Worm (Caenorhabditis elegans) whole organism, L1 larva: ENCODE results near the gene F53C11.5.
A peak's percentile ranks its signal among the peaks of the same experiment; 100 is the strongest.

Experiments used
- C16A3.4 ChIP-seq: fragments of 150-350 bp; optimal IDR thresholded peaks from 2 replicates; lab custom pipeline; 2014; ENCODE audit warnings: missing biosample characterization, missing genetic modification characterization
- C34B4.2 ChIP-seq: sonication (generic microtip); optimal IDR thresholded peaks from 2 replicates; lab custom pipeline; 2017; ENCODE audit warnings: mild to moderate bottlenecking, missing genetic modification characterization, missing compliant biosample characterization
- Y116A8C.19 ChIP-seq: sonication (generic microtip); optimal IDR thresholded peaks from 2 replicates; lab custom pipeline; 2016; ENCODE audit warnings: missing compliant biosample characterization, missing genetic modification characterization, borderline replicate concordance
- alr-1 ChIP-seq: fragments of 200-800 bp; sonication (Bioruptor generic); optimal IDR thresholded peaks from 2 replicates; lab custom pipeline; 2018; ENCODE audit warnings: borderline replicate concordance, mild to moderate bottlenecking, missing genetic modification characterization, missing compliant biosample characterization
- aly-2 ChIP-seq: fragments of 150-350 bp; optimal IDR thresholded peaks from 2 replicates; lab custom pipeline; 2014; ENCODE audit warnings: missing biosample characterization, missing genetic modification characterization
- ama-1 ChIP-seq: fragments of 150-350 bp; optimal IDR thresholded peaks from 2 replicates; lab custom pipeline; 2014
- blmp-1 ChIP-seq: fragments of 150-350 bp; optimal IDR thresholded peaks from 2 replicates; lab custom pipeline; 2014; ENCODE audit warnings: missing biosample characterization, missing genetic modification characterization
- ceh-8 ChIP-seq: fragments of 200-800 bp; sonication (Bioruptor generic); optimal IDR thresholded peaks from 2 replicates; lab custom pipeline; 2018; ENCODE audit warnings: mild to moderate bottlenecking, missing genetic modification characterization, moderate library complexity, missing compliant biosample characterization
- ceh-82 ChIP-seq, 3 experiments: fragments of 150-350 bp in 1 of 3; sonication (generic microtip) in 2 of 3; optimal IDR thresholded peaks; 2 replicates each; lab custom pipeline; 2014 to 2017; ENCODE audit warnings: missing biosample characterization in 3 of 3, missing genetic modification characterization in 3 of 3
- ceh-90 ChIP-seq: sonication (generic microtip); optimal IDR thresholded peaks from 2 replicates; lab custom pipeline; 2016; ENCODE audit warnings: missing genetic modification characterization, missing compliant biosample characterization
- ces-1 ChIP-seq: fragments of 150-350 bp; optimal IDR thresholded peaks from 2 replicates; lab custom pipeline; 2014; ENCODE audit warnings: missing biosample characterization, missing genetic modification reagents, missing genetic modification characterization
- dpl-1 ChIP-seq, 3 experiments: fragments of 150-350 bp in 2 of 3; sonication (generic microtip) in 1 of 3; optimal IDR thresholded peaks; 2 replicates each; lab custom pipeline; 2014 to 2017; ENCODE audit warnings: missing biosample characterization in 3 of 3, missing genetic modification characterization in 3 of 3, missing genetic modification reagents in 3 of 3
- dsc-1 ChIP-seq: sonication (generic microtip); optimal IDR thresholded peaks from 2 replicates; lab custom pipeline; 2016; ENCODE audit warnings: mild to moderate bottlenecking, missing genetic modification characterization, missing compliant biosample characterization
- efl-1 ChIP-seq, 4 experiments: fragments of 150-350 bp; optimal IDR thresholded peaks in 3 of 4; peaks in 1 of 4; 1 replicate in 1 of 4; 2 replicates in 3 of 4; lab custom pipeline; 2014; ENCODE audit warnings: missing biosample characterization in 2 of 4, missing genetic modification characterization in 2 of 4, missing genetic modification reagents in 2 of 4
- egl-27 ChIP-seq, 2 experiments: fragments of 150-350 bp in 1 of 2; sonication (generic microtip); optimal IDR thresholded peaks; 3 replicates each; lab custom pipeline; 2017 to 2018; ENCODE audit warnings: missing biosample characterization in 2 of 2, missing genetic modification characterization in 2 of 2, missing genetic modification reagents in 2 of 2
- elt-2 ChIP-seq: sonication (generic microtip); optimal IDR thresholded peaks from 2 replicates; lab custom pipeline; 2016; ENCODE audit warnings: missing genetic modification characterization, mild to moderate bottlenecking, inconsistent platforms, missing compliant biosample characterization, missing genetic modification reagents
- elt-3 ChIP-seq, 6 experiments: fragments of 150-350 bp in 1 of 6; sonication (generic microtip); optimal IDR thresholded peaks; 2 replicates each; lab custom pipeline; 2017 to 2018; ENCODE audit warnings: missing biosample characterization in 6 of 6, missing genetic modification characterization in 6 of 6, inconsistent platforms in 1 of 6
- grh-1 ChIP-seq: fragments of 200-800 bp; sonication (Bioruptor generic); IDR thresholded peaks from 2 replicates; pipeline ENCODE4 v1.3.6; 2022; ENCODE audit warnings: missing genetic modification reagents, missing genetic modification characterization, missing compliant biosample characterization
- irx-1 ChIP-seq: sonication (generic microtip); optimal IDR thresholded peaks from 2 replicates; lab custom pipeline; 2016; ENCODE audit warnings: missing genetic modification characterization, missing compliant biosample characterization
- jun-1 ChIP-seq: fragments of 150-350 bp; optimal IDR thresholded peaks from 2 replicates; lab custom pipeline; 2014; ENCODE audit warnings: missing biosample characterization, missing genetic modification reagents, missing genetic modification characterization
- lin-14 ChIP-seq: fragments of 200-800 bp; sonication (Bioruptor generic); optimal IDR thresholded peaks from 2 replicates; lab custom pipeline; 2018; ENCODE audit warnings: mild to moderate bottlenecking, missing genetic modification characterization, moderate library complexity, missing compliant biosample characterization
- lin-15B ChIP-seq: fragments of 150-350 bp; sonication (generic microtip); optimal IDR thresholded peaks from 3 replicates; lab custom pipeline; 2014; ENCODE audit warnings: missing biosample characterization, missing genetic modification characterization
- lin-35 ChIP-seq, 2 experiments: fragments of 150-350 bp; optimal IDR thresholded peaks; 2 replicates each; lab custom pipeline; 2014; ENCODE audit warnings: missing biosample characterization in 2 of 2, missing genetic modification characterization in 2 of 2, missing genetic modification reagents in 2 of 2
- lin-39 ChIP-seq: fragments of 150-350 bp; optimal IDR thresholded peaks from 2 replicates; lab custom pipeline; 2014; ENCODE audit warnings: missing biosample characterization, missing genetic modification reagents, missing genetic modification characterization
- lir-3 ChIP-seq: sonication (generic microtip); optimal IDR thresholded peaks from 2 replicates; lab custom pipeline; 2016; ENCODE audit warnings: mild to moderate bottlenecking, missing genetic modification characterization, moderate library complexity, missing compliant biosample characterization; ENCODE audit not compliant: poor library complexity
- lsy-2 ChIP-seq, 2 experiments: fragments of 150-350 bp; optimal IDR thresholded peaks; 2 replicates each; lab custom pipeline; 2014; ENCODE audit warnings: missing biosample characterization in 2 of 2, missing genetic modification characterization in 2 of 2
- mdl-1 ChIP-seq, 2 experiments: fragments of 150-350 bp; optimal IDR thresholded peaks; 2 replicates each; lab custom pipeline; 2014 to 2017; ENCODE audit warnings: missing biosample characterization in 2 of 2, missing genetic modification characterization in 2 of 2, inconsistent platforms in 1 of 2
- mep-1 ChIP-seq: fragments of 150-350 bp; optimal IDR thresholded peaks from 2 replicates; lab custom pipeline; 2014; ENCODE audit warnings: missing biosample characterization, missing genetic modification characterization
- nhr-19 ChIP-seq: fragments of 200-800 bp; sonication (Bioruptor generic); conservative IDR thresholded peaks from 2 replicates; pipeline ENCODE4 v1.3.6; 2022; ENCODE audit warnings: missing genetic modification characterization, missing compliant biosample characterization
- nhr-20 ChIP-seq: sonication (generic microtip); optimal IDR thresholded peaks from 2 replicates; lab custom pipeline; 2016; ENCODE audit warnings: mild to moderate bottlenecking, missing genetic modification characterization, missing compliant biosample characterization
- nhr-237 ChIP-seq: fragments of 150-350 bp; optimal IDR thresholded peaks from 2 replicates; lab custom pipeline; 2014; ENCODE audit warnings: missing biosample characterization, missing genetic modification characterization
- nhr-47 ChIP-seq: sonication (generic microtip); optimal IDR thresholded peaks from 2 replicates; lab custom pipeline; 2016; ENCODE audit warnings: mild to moderate bottlenecking, missing genetic modification characterization, moderate library complexity, missing compliant biosample characterization
- nhr-71 ChIP-seq: sonication (generic microtip); optimal IDR thresholded peaks from 2 replicates; lab custom pipeline; 2016; ENCODE audit warnings: mild to moderate bottlenecking, missing genetic modification characterization, moderate library complexity, missing compliant biosample characterization
- nhr-76 ChIP-seq: sonication (generic microtip); optimal IDR thresholded peaks from 2 replicates; lab custom pipeline; 2017; ENCODE audit warnings: missing biosample characterization, missing genetic modification characterization
- nhr-85 ChIP-seq: sonication (generic microtip); peaks from one replicate; lab custom pipeline; 2016; ENCODE audit warnings: missing genetic modification characterization, inconsistent platforms, missing compliant biosample characterization
- nhr-90 ChIP-seq: sonication (generic microtip); optimal IDR thresholded peaks from 2 replicates; lab custom pipeline; 2016; ENCODE audit warnings: mild to moderate bottlenecking, missing genetic modification characterization, missing compliant biosample characterization; ENCODE audit not compliant: poor library complexity
- pag-3 ChIP-seq: sonication (generic microtip); optimal IDR thresholded peaks from 2 replicates; lab custom pipeline; 2017; ENCODE audit warnings: missing genetic modification characterization, mild to moderate bottlenecking, missing compliant biosample characterization, antibody characterized with exemption, borderline replicate concordance; ENCODE audit not compliant: insufficient read depth
- pax-3 ChIP-seq: fragments of 200-800 bp; sonication (Bioruptor generic); optimal IDR thresholded peaks from 2 replicates; lab custom pipeline; 2018; ENCODE audit warnings: mild to moderate bottlenecking, missing genetic modification characterization, moderate library complexity, missing compliant biosample characterization
- rnt-1 ChIP-seq: sonication (generic microtip); optimal IDR thresholded peaks from 2 replicates; lab custom pipeline; 2016; ENCODE audit warnings: mild to moderate bottlenecking, missing genetic modification characterization, moderate library complexity, missing compliant biosample characterization
- skn-1 ChIP-seq: fragments of 150-350 bp; optimal IDR thresholded peaks from 2 replicates; lab custom pipeline; 2014; ENCODE audit warnings: missing biosample characterization, missing genetic modification characterization
- snu-23 ChIP-seq: sonication (generic microtip); optimal IDR thresholded peaks from 2 replicates; lab custom pipeline; 2016; ENCODE audit warnings: missing genetic modification characterization, missing compliant biosample characterization
- tbx-2 ChIP-seq: sonication (generic microtip); optimal IDR thresholded peaks from 2 replicates; lab custom pipeline; 2016; ENCODE audit warnings: missing genetic modification characterization, missing compliant biosample characterization
- unc-130 ChIP-seq: fragments of 150-350 bp; optimal IDR thresholded peaks from 2 replicates; lab custom pipeline; 2017; ENCODE audit warnings: missing biosample characterization, missing genetic modification characterization, inconsistent platforms
- xbp-1 ChIP-seq: sonication (generic microtip); optimal IDR thresholded peaks from 2 replicates; lab custom pipeline; 2016; ENCODE audit warnings: missing genetic modification characterization, missing compliant biosample characterization
- zag-1 ChIP-seq: fragments of 150-350 bp; optimal IDR thresholded peaks from 2 replicates; lab custom pipeline; 2014; ENCODE audit warnings: missing biosample characterization, missing genetic modification characterization
- ztf-4 ChIP-seq: fragments of 150-350 bp; optimal IDR thresholded peaks from 2 replicates; lab custom pipeline; 2014; ENCODE audit warnings: missing biosample characterization, missing genetic modification characterization

The F53C11.5 gene

ce11 chrV:13785767-13786166 is 1.6 kb upstream of the F53C11.5 start:
- TF ChIP-seq nhr-237 (tag; lab: Kevin White, UChicago) (no peak), nhr-85 (tag; lab: Kevin White, UChicago) (peak; percentile 53)
- TF ChIP-seq, all 84 proteins: peak for 1

DNA sequence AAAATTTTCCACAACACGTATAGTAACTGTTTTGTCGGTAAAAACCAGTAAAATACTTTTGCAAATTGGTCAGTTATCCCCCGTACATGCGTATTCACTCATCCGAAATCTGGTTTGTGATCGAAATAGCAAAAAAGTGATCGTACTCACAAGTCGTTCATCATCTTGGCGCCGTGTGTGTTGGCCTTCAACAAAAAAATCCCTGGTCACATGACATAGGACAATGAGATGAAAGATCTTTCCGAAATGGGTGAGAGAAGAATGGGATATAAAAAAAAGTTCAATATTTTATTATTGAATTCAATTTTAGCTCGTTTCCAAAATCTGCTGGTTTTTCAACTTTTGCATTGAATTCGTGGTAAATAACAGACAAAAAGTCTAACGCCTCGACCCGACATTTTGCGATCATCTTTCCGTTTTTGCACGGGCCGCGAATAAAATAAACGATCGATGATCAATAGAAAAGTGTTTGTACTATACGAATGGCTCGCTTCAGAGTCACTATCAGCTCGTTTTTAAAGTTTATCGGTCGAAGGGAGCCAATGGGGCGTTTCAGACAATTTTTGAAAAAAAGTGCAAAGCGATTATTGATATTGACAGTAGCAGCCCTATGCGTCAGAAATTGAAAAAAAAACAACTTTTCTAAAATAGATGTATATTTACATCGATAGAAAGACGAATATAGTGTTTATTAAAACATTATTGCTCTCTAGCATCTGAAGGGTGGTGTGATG is 766 bp downstream of the F53C11.5 start:
- TF ChIP-seq nhr-76 (tag; lab: Kevin White, UChicago) = no peak
- peak; percentile 51 for TF ChIP-seq nhr-90 (tag; lab: Kevin White, UChicago)
- peak in 1 of 3 experiments; percentile 2 for TF ChIP-seq ceh-82 (tag; optimal IDR thresholded peaks at IDR 0.05; lab: Kevin White, UChicago)
- peak; percentile 26 for TF ChIP-seq C16A3.4 (tag; lab: Kevin White, UChicago)
- peak; percentile 54 for TF ChIP-seq rnt-1
- TF ChIP-seq mdl-1 (tag; optimal IDR thresholded peaks at IDR 0.05; lab: Kevin White, UChicago) = peak in 1 of 2 experiments; percentile 3
- TF ChIP-seq nhr-47 (tag; lab: Kevin White, UChicago) = peak; percentile 44
- TF ChIP-seq dpl-1 (GFP tag; optimal IDR thresholded peaks at IDR 0.05; lab: Kevin White, UChicago) = peak in 1 of 3 experiments; percentile 48
- peak; percentile 23 for TF ChIP-seq elt-2 (tag; lab: Kevin White, UChicago)
- peak; percentile 53 for TF ChIP-seq blmp-1 (tag; lab: Kevin White, UChicago)
- TF ChIP-seq grh-1 (GFP tag; lab: Robert Waterston, UW) = peak; percentile 81
- no peak for TF ChIP-seq zag-1 (tag; lab: Kevin White, UChicago)
- peak; percentile 57 for TF ChIP-seq ztf-4 (tag; lab: Kevin White, UChicago)
- TF ChIP-seq lin-14 (GFP tag; lab: Kevin White, UChicago) = peak; percentile 75
- peak; percentile 31 for TF ChIP-seq lir-3
- TF ChIP-seq snu-23 (GFP tag; lab: Kevin White, UChicago) = peak; percentile 67
- TF ChIP-seq lin-35 (GFP tag; optimal IDR thresholded peaks at IDR 0.05; lab: Kevin White, UChicago) = peak in 1 of 2 experiments; percentile 34
- no peak for TF ChIP-seq nhr-237 (tag; lab: Kevin White, UChicago)
- peak in 1 of 2 experiments; percentile 57 for TF ChIP-seq lsy-2 (tag; optimal IDR thresholded peaks at IDR 0.05; lab: Kevin White, UChicago)
- TF ChIP-seq nhr-71 (tag; lab: Kevin White, UChicago) = peak; percentile 80
- TF ChIP-seq nhr-20 = peak; percentile 35
- TF ChIP-seq efl-1 (optimal IDR thresholded peaks at IDR 0.05; lab: Kevin White, UChicago) = no peak
- peak in 1 of 2 experiments; percentile 91 for TF ChIP-seq efl-1 (GFP tag; optimal IDR thresholded peaks at IDR 0.05 in 1 of 2; lab: Kevin White, UChicago)
- peak; percentile 24 for TF ChIP-seq unc-130 (tag; lab: Kevin White, UChicago)
- peak; percentile 95 for TF ChIP-seq nhr-85 (tag; lab: Kevin White, UChicago)
- no peak for TF ChIP-seq ceh-90 (tag; lab: Kevin White, UChicago)
- peak; percentile 51 for TF ChIP-seq mep-1 (tag; lab: Kevin White, UChicago)
- TF ChIP-seq elt-3 (tag; optimal IDR thresholded peaks at IDR 0.05; lab: Kevin White, UChicago) = peak in 1 of 6 experiments; percentile 15
- peak; percentile 44 for TF ChIP-seq irx-1
- TF ChIP-seq nhr-19 (GFP tag; lab: Robert Waterston, UW) = peak; percentile 69
- TF ChIP-seq dsc-1 (tag; lab: Kevin White, UChicago) = no peak
- TF ChIP-seq ama-1 (lab: Kevin White, UChicago) = peak; percentile 23
- TF ChIP-seq skn-1 = no peak
- no peak for TF ChIP-seq ces-1

DNA sequence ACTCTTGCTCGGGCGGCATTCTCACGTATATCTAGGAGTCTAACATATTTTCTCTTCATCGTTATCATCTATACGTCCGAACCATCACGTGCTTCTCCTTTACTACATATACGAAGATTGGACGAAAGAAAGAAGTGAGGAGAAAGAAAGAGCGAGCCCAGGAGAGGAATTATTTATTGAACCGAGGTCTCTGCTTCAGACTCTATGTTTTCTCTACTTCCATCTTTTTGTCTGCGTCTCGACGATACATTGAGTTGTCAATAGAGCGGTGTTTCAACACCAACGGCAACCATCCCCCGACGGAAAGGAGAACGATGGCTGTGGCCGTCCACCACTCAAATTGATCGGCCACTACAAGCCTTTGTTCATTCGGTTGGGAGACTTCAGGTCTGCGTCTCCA is 2.0 kb downstream of the F53C11.5 start:
- TF ChIP-seq xbp-1 = peak; percentile 70
- peak; percentile 88 for TF ChIP-seq lin-15B
- TF ChIP-seq pax-3 (tag; lab: Kevin White, UChicago) = peak; percentile 87
- peak; percentile 87 for TF ChIP-seq tbx-2 (tag; lab: Kevin White, UChicago)
- no peak for TF ChIP-seq ceh-8 (GFP tag; lab: Kevin White, UChicago)
- TF ChIP-seq jun-1 (tag; lab: Kevin White, UChicago) = peak; percentile 65
- peak in 1 of 2 experiments; percentile 77 for TF ChIP-seq mdl-1 (tag; optimal IDR thresholded peaks at IDR 0.05; lab: Kevin White, UChicago)
- no peak for TF ChIP-seq pag-3 (tag; lab: Kevin White, UChicago)
- TF ChIP-seq alr-1 (tag; lab: Kevin White, UChicago) = no peak
- TF ChIP-seq nhr-85 (tag; lab: Kevin White, UChicago) = peak; percentile 75
- peak; percentile 57 to 92 (median 83) for TF ChIP-seq ceh-82 (tag; optimal IDR thresholded peaks at IDR 0.05; lab: Kevin White, UChicago)
- peak; percentile 15 for TF ChIP-seq ama-1 (lab: Kevin White, UChicago)
- peak; percentile 89 for TF ChIP-seq C16A3.4 (tag; lab: Kevin White, UChicago)
- no peak for TF ChIP-seq Y116A8C.19 (tag; lab: Kevin White, UChicago)
- peak; percentile 49 for TF ChIP-seq lin-39 (tag; lab: Kevin White, UChicago)
- TF ChIP-seq skn-1 = peak; percentile 63
- peak; percentile 21 to 68 for TF ChIP-seq egl-27 (tag; optimal IDR thresholded peaks at IDR 0.05; lab: Kevin White, UChicago)
- TF ChIP-seq elt-3 (tag; optimal IDR thresholded peaks at IDR 0.05; lab: Kevin White, UChicago) = peak in 2 of 6 experiments; percentile 53 to 54
- no peak for TF ChIP-seq C34B4.2
- peak; percentile 34 for TF ChIP-seq aly-2 (tag; lab: Kevin White, UChicago)
